Worm (Caenorhabditis elegans) whole organism, L1 larva: Measurements from ENCODE around the gene srh-208.

ENCODE experiments used
- C04F5.9 ChIP-seq: sonication (generic microtip); optimal IDR thresholded peaks from 2 replicates; lab custom pipeline; 2016; ENCODE audit warnings: missing genetic modification characterization, missing compliant biosample characterization
- C16A3.4 ChIP-seq: fragments of 150-350 bp; optimal IDR thresholded peaks from 2 replicates; lab custom pipeline; 2014; ENCODE audit warnings: missing biosample characterization, missing genetic modification characterization
- Y116A8C.19 ChIP-seq: sonication (generic microtip); optimal IDR thresholded peaks from 2 replicates; lab custom pipeline; 2016; ENCODE audit warnings: missing compliant biosample characterization, missing genetic modification characterization, borderline replicate concordance
- aly-2 ChIP-seq: fragments of 150-350 bp; optimal IDR thresholded peaks from 2 replicates; lab custom pipeline; 2014; ENCODE audit warnings: missing biosample characterization, missing genetic modification characterization
- ama-1 ChIP-seq: fragments of 150-350 bp; optimal IDR thresholded peaks from 2 replicates; lab custom pipeline; 2014
- ceh-63 ChIP-seq: fragments of 200-800 bp; sonication (Bioruptor generic); optimal IDR thresholded peaks from 2 replicates; lab custom pipeline; 2018; ENCODE audit warnings: mild to moderate bottlenecking, missing genetic modification characterization, missing compliant biosample characterization
- dsc-1 ChIP-seq: sonication (generic microtip); optimal IDR thresholded peaks from 2 replicates; lab custom pipeline; 2016; ENCODE audit warnings: mild to moderate bottlenecking, missing genetic modification characterization, missing compliant biosample characterization
- efl-1 ChIP-seq, 4 experiments: fragments of 150-350 bp; optimal IDR thresholded peaks in 3 of 4; peaks in 1 of 4; 1 replicate in 1 of 4; 2 replicates in 3 of 4; lab custom pipeline; 2014; ENCODE audit warnings: missing biosample characterization in 2 of 4, missing genetic modification characterization in 2 of 4, missing genetic modification reagents in 2 of 4
- elt-2 ChIP-seq: sonication (generic microtip); optimal IDR thresholded peaks from 2 replicates; lab custom pipeline; 2016; ENCODE audit warnings: missing genetic modification characterization, mild to moderate bottlenecking, inconsistent platforms, missing compliant biosample characterization, missing genetic modification reagents
- fkh-10 ChIP-seq: sonication (generic microtip); optimal IDR thresholded peaks from 2 replicates; lab custom pipeline; 2017; ENCODE audit warnings: missing biosample characterization, missing genetic modification reagents, missing genetic modification characterization
- fos-1 ChIP-seq: fragments of 150-350 bp; optimal IDR thresholded peaks from 2 replicates; lab custom pipeline; 2014; ENCODE audit warnings: missing biosample characterization, missing genetic modification characterization
- irx-1 ChIP-seq: sonication (generic microtip); optimal IDR thresholded peaks from 2 replicates; lab custom pipeline; 2016; ENCODE audit warnings: missing genetic modification characterization, missing compliant biosample characterization
- jun-1 ChIP-seq: fragments of 150-350 bp; optimal IDR thresholded peaks from 2 replicates; lab custom pipeline; 2014; ENCODE audit warnings: missing biosample characterization, missing genetic modification reagents, missing genetic modification characterization
- lin-13 ChIP-seq: fragments of 150-350 bp; optimal IDR thresholded peaks from 2 replicates; lab custom pipeline; 2014; ENCODE audit warnings: missing biosample characterization, missing genetic modification reagents, missing genetic modification characterization
- lin-35 ChIP-seq, 2 experiments: fragments of 150-350 bp; optimal IDR thresholded peaks; 2 replicates each; lab custom pipeline; 2014; ENCODE audit warnings: missing biosample characterization in 2 of 2, missing genetic modification characterization in 2 of 2, missing genetic modification reagents in 2 of 2
- lin-39 ChIP-seq: fragments of 150-350 bp; optimal IDR thresholded peaks from 2 replicates; lab custom pipeline; 2014; ENCODE audit warnings: missing biosample characterization, missing genetic modification reagents, missing genetic modification characterization
- lir-3 ChIP-seq: sonication (generic microtip); optimal IDR thresholded peaks from 2 replicates; lab custom pipeline; 2016; ENCODE audit warnings: mild to moderate bottlenecking, missing genetic modification characterization, moderate library complexity, missing compliant biosample characterization; ENCODE audit not compliant: poor library complexity
- mab-9 ChIP-seq: fragments of 200-800 bp; sonication (Bioruptor generic); IDR thresholded peaks from 2 replicates; pipeline ENCODE4 v1.3.6; 2022; ENCODE audit warnings: missing genetic modification reagents, missing genetic modification characterization, missing compliant biosample characterization
- mep-1 ChIP-seq: fragments of 150-350 bp; optimal IDR thresholded peaks from 2 replicates; lab custom pipeline; 2014; ENCODE audit warnings: missing biosample characterization, missing genetic modification characterization
- nhr-12 ChIP-seq: sonication (generic microtip); optimal IDR thresholded peaks from 2 replicates; lab custom pipeline; 2017; ENCODE audit warnings: missing biosample characterization, missing genetic modification characterization
- nhr-20 ChIP-seq: sonication (generic microtip); optimal IDR thresholded peaks from 2 replicates; lab custom pipeline; 2016; ENCODE audit warnings: mild to moderate bottlenecking, missing genetic modification characterization, missing compliant biosample characterization
- nhr-28 ChIP-seq: fragments of 150-350 bp; optimal IDR thresholded peaks from 2 replicates; lab custom pipeline; 2014; ENCODE audit warnings: missing biosample characterization, missing genetic modification characterization
- nhr-76 ChIP-seq: sonication (generic microtip); optimal IDR thresholded peaks from 2 replicates; lab custom pipeline; 2017; ENCODE audit warnings: missing biosample characterization, missing genetic modification characterization
- nhr-77 ChIP-seq: fragments of 150-350 bp; optimal IDR thresholded peaks from 2 replicates; lab custom pipeline; 2014; ENCODE audit warnings: missing biosample characterization, missing genetic modification characterization
- nhr-84 ChIP-seq: sonication (generic microtip); optimal IDR thresholded peaks from 2 replicates; lab custom pipeline; 2017; ENCODE audit warnings: missing biosample characterization, missing genetic modification characterization
- nhr-85 ChIP-seq: sonication (generic microtip); peaks from one replicate; lab custom pipeline; 2016; ENCODE audit warnings: missing genetic modification characterization, inconsistent platforms, missing compliant biosample characterization
- nhr-90 ChIP-seq: sonication (generic microtip); optimal IDR thresholded peaks from 2 replicates; lab custom pipeline; 2016; ENCODE audit warnings: mild to moderate bottlenecking, missing genetic modification characterization, missing compliant biosample characterization; ENCODE audit not compliant: poor library complexity
- pag-3 ChIP-seq: sonication (generic microtip); optimal IDR thresholded peaks from 2 replicates; lab custom pipeline; 2017; ENCODE audit warnings: missing genetic modification characterization, mild to moderate bottlenecking, missing compliant biosample characterization, antibody characterized with exemption, borderline replicate concordance; ENCODE audit not compliant: insufficient read depth
- skn-1 ChIP-seq: fragments of 150-350 bp; optimal IDR thresholded peaks from 2 replicates; lab custom pipeline; 2014; ENCODE audit warnings: missing biosample characterization, missing genetic modification characterization
- snu-23 ChIP-seq: sonication (generic microtip); optimal IDR thresholded peaks from 2 replicates; lab custom pipeline; 2016; ENCODE audit warnings: missing genetic modification characterization, missing compliant biosample characterization
- sptf-1 ChIP-seq: fragments of 150-350 bp; optimal IDR thresholded peaks from 2 replicates; lab custom pipeline; 2014; ENCODE audit warnings: missing biosample characterization, missing genetic modification characterization
- swsn-7 ChIP-seq: sonication (generic microtip); optimal IDR thresholded peaks from 2 replicates; lab custom pipeline; 2016; ENCODE audit warnings: missing genetic modification characterization, missing compliant biosample characterization
- unc-62 ChIP-seq: fragments of 150-350 bp; optimal IDR thresholded peaks from 2 replicates; lab custom pipeline; 2014; ENCODE audit warnings: missing biosample characterization, missing genetic modification reagents, missing genetic modification characterization
- unc-86 ChIP-seq: sonication (generic microtip); optimal IDR thresholded peaks from 2 replicates; lab custom pipeline; 2016; ENCODE audit warnings: missing genetic modification characterization, missing compliant biosample characterization
- zip-4 ChIP-seq: fragments of 200-800 bp; sonication (Bioruptor generic); optimal IDR thresholded peaks from 2 replicates; lab custom pipeline; 2018; ENCODE audit warnings: mild to moderate bottlenecking, missing genetic modification characterization, moderate library complexity, missing compliant biosample characterization
- ztf-4 ChIP-seq: fragments of 150-350 bp; optimal IDR thresholded peaks from 2 replicates; lab custom pipeline; 2014; ENCODE audit warnings: missing biosample characterization, missing genetic modification characterization

srh-208 gene

ce11 chrV:19285921-19286320 lies 31.2 kb upstream of the srh-208 start:
- TF ChIP-seq lin-35 (GFP tag; optimal IDR thresholded peaks at IDR 0.05; lab: Kevin White, UChicago) = no peak
- TF ChIP-seq efl-1 (optimal IDR thresholded peaks at IDR 0.05; lab: Kevin White, UChicago) = no peak
- no peak for TF ChIP-seq efl-1 (GFP tag; optimal IDR thresholded peaks at IDR 0.05 in 1 of 2; lab: Kevin White, UChicago)
- TF ChIP-seq zip-4 = no peak
- no peak for TF ChIP-seq ceh-63 (GFP tag; lab: Kevin White, UChicago)
- TF ChIP-seq fos-1 (tag; lab: Kevin White, UChicago) = no peak
- no peak for TF ChIP-seq pag-3
- no peak for TF ChIP-seq aly-2 (tag; lab: Kevin White, UChicago)

DNA sequence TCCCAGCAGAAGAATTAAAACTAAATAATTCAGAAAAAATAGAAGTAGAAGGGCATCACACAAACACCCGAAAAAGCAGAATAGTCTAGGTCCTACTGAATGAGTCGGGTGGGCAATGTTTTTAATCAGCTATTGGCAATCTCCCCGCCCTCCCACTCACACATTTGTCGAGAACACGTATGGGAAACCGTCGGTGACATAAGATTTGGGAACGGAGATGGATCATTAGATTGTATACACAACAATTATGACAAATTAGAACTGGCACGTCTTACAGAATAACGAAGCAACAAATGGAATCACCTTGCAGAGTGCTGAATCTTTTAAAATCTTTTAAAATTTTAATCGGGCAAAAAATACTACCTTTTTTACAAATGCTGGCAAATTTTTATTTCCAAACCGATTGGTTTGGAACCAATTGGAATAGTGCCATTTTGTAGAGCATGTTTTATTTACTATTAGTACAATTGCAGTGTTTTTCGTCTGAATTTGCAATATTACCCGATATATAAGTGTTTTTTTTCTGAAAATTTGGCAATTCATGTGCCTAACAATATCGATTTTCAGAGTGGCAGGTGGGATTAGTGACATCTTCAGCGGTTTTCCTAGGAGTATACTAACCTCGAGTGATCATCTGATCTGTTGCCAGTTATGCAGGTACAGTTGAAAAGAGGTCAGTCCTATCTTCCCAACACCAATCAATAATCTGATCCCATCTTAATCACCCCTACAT lies 28.9 kb upstream of the srh-208 start, which contains the start of the genes F55C9.3 and fbxb-57:
F55C9.3 (minus strand) TSS at position 101 of the 733 bp plus-strand sequence.
fbxb-57 (plus strand) TSS at position 683 of the 733 bp plus-strand sequence.
- TF ChIP-seq nhr-28 (tag; lab: Kevin White, UChicago) = no peak
- TF ChIP-seq snu-23 (GFP tag; lab: Kevin White, UChicago) = no peak
- TF ChIP-seq ztf-4 = no peak
- TF ChIP-seq ama-1 (lab: Kevin White, UChicago) = no peak
- TF ChIP-seq elt-2 (tag; lab: Kevin White, UChicago) = no peak
- TF ChIP-seq fos-1 (tag; lab: Kevin White, UChicago) = no peak
- TF ChIP-seq lir-3 = no peak
- no peak for TF ChIP-seq C04F5.9
- no peak for TF ChIP-seq lin-35 (GFP tag; optimal IDR thresholded peaks at IDR 0.05; lab: Kevin White, UChicago)
- TF ChIP-seq lin-39 = no peak

DNA sequence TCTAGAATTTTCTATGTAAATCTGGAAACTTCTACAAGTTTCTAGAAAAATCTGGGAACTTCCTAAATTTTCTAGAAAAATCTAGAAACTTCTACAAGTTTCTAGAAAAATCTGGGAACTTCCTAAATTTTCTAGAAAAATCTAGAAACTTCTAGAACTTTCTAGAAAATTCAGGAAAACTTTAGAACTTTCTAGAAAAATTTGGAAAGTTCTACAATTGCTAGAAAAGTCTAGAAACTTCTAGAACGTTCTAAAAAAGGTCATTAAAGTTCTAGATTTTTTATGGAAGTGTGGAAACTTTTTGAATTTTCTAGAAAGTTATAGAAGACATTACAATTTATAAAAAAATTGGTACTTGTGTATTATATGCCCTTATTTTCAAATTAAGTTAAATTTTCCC lies 24.1 kb upstream of the srh-208 start, which contains the start of gene F55C9.5:
F55C9.5 (minus strand) TSS at position 101 of the 400 bp plus-strand sequence.
- TF ChIP-seq jun-1 (tag; lab: Kevin White, UChicago) (no peak), irx-1 (tag; lab: Kevin White, UChicago) (no peak), skn-1 (tag; lab: Kevin White, UChicago) (no peak), efl-1 (optimal IDR thresholded peaks at IDR 0.05; lab: Kevin White, UChicago) (no peak), efl-1 (GFP tag; optimal IDR thresholded peaks at IDR 0.05 in 1 of 2; lab: Kevin White, UChicago) (no peak), nhr-85 (tag; lab: Kevin White, UChicago) (no peak), ztf-4 (no peak), C04F5.9 (no peak), swsn-7 (tag; lab: Kevin White, UChicago) (no peak), dsc-1 (tag; lab: Kevin White, UChicago) (no peak), nhr-90 (tag; lab: Kevin White, UChicago) (no peak), C16A3.4 (tag; lab: Kevin White, UChicago) (no peak), nhr-12 (tag; lab: Kevin White, UChicago) (no peak), nhr-77 (tag; lab: Kevin White, UChicago) (no peak)

DNA sequence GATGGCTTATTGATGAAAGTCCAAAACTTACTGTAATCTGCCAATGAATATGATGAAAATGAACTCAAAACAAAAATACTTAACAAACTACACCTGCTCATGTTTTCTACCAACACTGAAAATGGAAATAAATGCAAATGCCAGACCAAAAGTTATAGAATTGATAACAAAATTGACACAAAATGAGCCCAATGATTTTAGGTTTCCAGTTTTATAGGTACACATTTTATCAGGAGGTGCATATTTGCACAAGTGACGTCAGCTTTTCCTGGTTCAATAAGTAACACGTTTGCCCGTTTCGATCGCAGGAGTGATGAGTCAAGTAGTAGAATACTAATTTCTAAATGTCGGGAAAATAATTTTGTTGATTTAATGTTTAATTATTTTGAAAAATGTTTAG lies 20.4 kb upstream of the srh-208 start, which contains the start of gene F55C9.6:
F55C9.6 (minus strand) TSS at position 101 of the 400 bp plus-strand sequence.
- TF ChIP-seq mep-1 (tag; lab: Kevin White, UChicago) = no peak
- TF ChIP-seq ceh-63 (GFP tag; lab: Kevin White, UChicago) = no peak
- TF ChIP-seq efl-1 (optimal IDR thresholded peaks at IDR 0.05; lab: Kevin White, UChicago) = no peak
- TF ChIP-seq efl-1 (GFP tag; optimal IDR thresholded peaks at IDR 0.05 in 1 of 2; lab: Kevin White, UChicago) = no peak
- TF ChIP-seq nhr-76 (tag; lab: Kevin White, UChicago) = no peak
- no peak for TF ChIP-seq unc-62 (GFP tag; lab: Kevin White, UChicago)
- TF ChIP-seq unc-86 (tag; lab: Kevin White, UChicago) = no peak
- TF ChIP-seq fkh-10 (GFP tag; lab: Kevin White, UChicago) = no peak
- TF ChIP-seq lin-13 (GFP tag; lab: Kevin White, UChicago) = no peak
- TF ChIP-seq nhr-20 = no peak
- no peak for TF ChIP-seq ztf-4
- no peak for TF ChIP-seq nhr-84 (tag; lab: Kevin White, UChicago)
- TF ChIP-seq swsn-7 (tag; lab: Kevin White, UChicago) = no peak
- no peak for TF ChIP-seq mab-9 (GFP tag; lab: Robert Waterston, UW)
- no peak for TF ChIP-seq Y116A8C.19 (tag; lab: Kevin White, UChicago)
- TF ChIP-seq sptf-1 = no peak
